Worm (Caenorhabditis elegans): ENCODE data around the gene nhr-44.

DNA sequence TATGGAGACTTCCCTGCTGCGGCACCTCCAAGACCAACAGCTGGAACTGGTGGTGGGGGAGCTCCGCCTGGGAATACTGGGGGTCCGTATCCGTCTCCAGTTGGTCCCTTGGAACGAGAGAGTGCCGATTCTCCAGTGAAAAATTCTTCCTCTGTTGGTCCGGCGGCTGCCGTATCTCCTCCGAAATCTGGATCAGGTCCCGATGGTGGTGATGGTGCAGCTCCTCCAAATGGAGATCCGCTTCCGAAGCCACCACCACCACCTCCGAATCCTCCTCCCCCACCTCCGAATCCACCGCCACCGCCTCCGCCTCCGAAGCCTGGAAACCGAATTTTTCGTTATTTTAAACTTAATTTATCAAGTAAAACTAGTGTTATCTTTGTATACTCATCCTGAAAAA is 23.5 kb downstream of the nhr-44 start:
- TF ChIP-seq ref-1 (GFP tag; conservative IDR thresholded peaks at IDR 0.05) (no peak), ztf-29 (GFP tag; IDR thresholded peaks at IDR 0.05) (no peak), flt-1 (GFP tag; IDR thresholded peaks at IDR 0.05) (no peak)

Measured in whole organism, midembryonic.